Fruit fly (Drosophila melanogaster): ENCODE data around the gene CG31883.

CG31883 gene

dm6 chr2L:9568360-9569088, 40.2 kb downstream of the CG31883 start, which contains the start of gene brwl:
Gene brwl (plus strand): TSS chr2L:9568890.
- TF ChIP-seq CG12768 (GFP tag; optimal IDR thresholded peaks at IDR 0.05) (peak; percentile 97), bab1 (GFP tag; optimal IDR thresholded peaks at IDR 0.05) (peak; percentile 94), toe (GFP tag; optimal IDR thresholded peaks at IDR 0.05) (peak; percentile 97), cnc (optimal IDR thresholded peaks at IDR 0.05) (no peak), CG7045 (GFP tag; optimal IDR thresholded peaks at IDR 0.05) (peak; percentile 96), CG1620 (GFP tag; optimal IDR thresholded peaks at IDR 0.05) (peak; percentile 87), Crg-1 (GFP tag; optimal IDR thresholded peaks at IDR 0.05) (peak; percentile 88), pad (GFP tag; optimal IDR thresholded peaks at IDR 0.05) (peak; percentile 84), CG5204 (GFP tag; optimal IDR thresholded peaks at IDR 0.05) (peak; percentile 97), Hr96 (GFP tag; optimal IDR thresholded peaks at IDR 0.05) (peak; percentile 96), CG14711 (tag; optimal IDR thresholded peaks at IDR 0.05) (peak; percentile 91), CG11617 (GFP tag; optimal IDR thresholded peaks at IDR 0.05) (peak; percentile 96), Clk (GFP tag; optimal IDR thresholded peaks at IDR 0.05) (peak; percentile 93), ovo (GFP tag; optimal IDR thresholded peaks at IDR 0.05) (peak; percentile 86), CG7101 (tag; optimal IDR thresholded peaks at IDR 0.05) (peak; percentile 96), CG33017 (tag; optimal IDR thresholded peaks at IDR 0.05) (peak; percentile 95), cic (GFP tag; optimal IDR thresholded peaks at IDR 0.05) (peak; percentile 74), Mnt (GFP tag; optimal IDR thresholded peaks at IDR 0.05) (peak; percentile 86), kay (GFP tag; ENCODE audit: borderline replicate concordance) (peak; percentile 76), tj (GFP tag; optimal IDR thresholded peaks at IDR 0.05) (peak; percentile 85)

dm6 chr2L:9569131-9569530, 40.8 kb downstream of the CG31883 start:
- peak; percentile 80 for TF ChIP-seq kay (GFP tag; ENCODE audit: borderline replicate concordance)
- TF ChIP-seq ovo (GFP tag; optimal IDR thresholded peaks at IDR 0.05): no peak

dm6 chr2L:9569588-9570434, 41.5 kb downstream of the CG31883 start:
- peak; percentile 73 for TF ChIP-seq CG1620 (GFP tag; optimal IDR thresholded peaks at IDR 0.05)
- TF ChIP-seq Mnt (GFP tag; optimal IDR thresholded peaks at IDR 0.05): peak; percentile 98
- TF ChIP-seq toe (GFP tag; optimal IDR thresholded peaks at IDR 0.05): peak; percentile 65
- peak; percentile 84 for TF ChIP-seq ovo (GFP tag; optimal IDR thresholded peaks at IDR 0.05)
- peak; percentile 96 for TF ChIP-seq cic (GFP tag; optimal IDR thresholded peaks at IDR 0.05)
- TF ChIP-seq Hr96 (GFP tag; optimal IDR thresholded peaks at IDR 0.05): peak; percentile 78
- peak; percentile 89 for TF ChIP-seq kay (GFP tag; ENCODE audit: borderline replicate concordance)
- peak; percentile 86 for TF ChIP-seq CG5204 (GFP tag; optimal IDR thresholded peaks at IDR 0.05)
- peak; percentile 88 for TF ChIP-seq pad (GFP tag; optimal IDR thresholded peaks at IDR 0.05)
- peak; percentile 87 for TF ChIP-seq Crg-1 (GFP tag; optimal IDR thresholded peaks at IDR 0.05)
- no peak for TF ChIP-seq cnc (optimal IDR thresholded peaks at IDR 0.05)
- TF ChIP-seq CG7045 (GFP tag; optimal IDR thresholded peaks at IDR 0.05): peak; percentile 93
- peak; percentile 92 for TF ChIP-seq CG12768 (GFP tag; optimal IDR thresholded peaks at IDR 0.05)
- TF ChIP-seq Clk (GFP tag; optimal IDR thresholded peaks at IDR 0.05): peak; percentile 81
- peak; percentile 91 for TF ChIP-seq CG7101 (tag; optimal IDR thresholded peaks at IDR 0.05)
- peak; percentile 93 for TF ChIP-seq CG33017 (tag; optimal IDR thresholded peaks at IDR 0.05)
- TF ChIP-seq CG14711 (tag; optimal IDR thresholded peaks at IDR 0.05): peak; percentile 87
- peak; percentile 91 for TF ChIP-seq tj (GFP tag; optimal IDR thresholded peaks at IDR 0.05)
- peak; percentile 97 for TF ChIP-seq bab1 (GFP tag; optimal IDR thresholded peaks at IDR 0.05)
- TF ChIP-seq CG11617 (GFP tag; optimal IDR thresholded peaks at IDR 0.05): peak; percentile 97

dm6 chr2L:9570673-9571193, 42.4 kb downstream of the CG31883 start:
- TF ChIP-seq CG14711 (tag; optimal IDR thresholded peaks at IDR 0.05) (peak; percentile 41), Hr96 (GFP tag; optimal IDR thresholded peaks at IDR 0.05) (no peak), CG12768 (GFP tag; optimal IDR thresholded peaks at IDR 0.05) (no peak), CG33017 (tag; optimal IDR thresholded peaks at IDR 0.05) (no peak), Clk (GFP tag; optimal IDR thresholded peaks at IDR 0.05) (peak; percentile 27), Mnt (GFP tag; optimal IDR thresholded peaks at IDR 0.05) (no peak), kay (GFP tag; ENCODE audit: borderline replicate concordance) (peak; percentile 90), CG5204 (GFP tag; optimal IDR thresholded peaks at IDR 0.05) (no peak), ovo (GFP tag; optimal IDR thresholded peaks at IDR 0.05) (peak; percentile 3), pad (GFP tag; optimal IDR thresholded peaks at IDR 0.05) (no peak), CG11617 (GFP tag; optimal IDR thresholded peaks at IDR 0.05) (peak; percentile 8), tj (GFP tag; optimal IDR thresholded peaks at IDR 0.05) (peak; percentile 85), toe (GFP tag; optimal IDR thresholded peaks at IDR 0.05) (no peak), cnc (optimal IDR thresholded peaks at IDR 0.05) (no peak), CG1620 (GFP tag; optimal IDR thresholded peaks at IDR 0.05) (no peak), CG7101 (tag; optimal IDR thresholded peaks at IDR 0.05) (peak; percentile 48), CG7045 (GFP tag; optimal IDR thresholded peaks at IDR 0.05) (peak; percentile 29), bab1 (GFP tag; optimal IDR thresholded peaks at IDR 0.05) (peak; percentile 89), Crg-1 (GFP tag; optimal IDR thresholded peaks at IDR 0.05) (peak; percentile 64), cic (GFP tag; optimal IDR thresholded peaks at IDR 0.05) (no peak)

Data from whole organism, adult.